Fruit fly (Drosophila melanogaster): ENCODE measurements around the gene CG18675.

Gene CG18675

DNA sequence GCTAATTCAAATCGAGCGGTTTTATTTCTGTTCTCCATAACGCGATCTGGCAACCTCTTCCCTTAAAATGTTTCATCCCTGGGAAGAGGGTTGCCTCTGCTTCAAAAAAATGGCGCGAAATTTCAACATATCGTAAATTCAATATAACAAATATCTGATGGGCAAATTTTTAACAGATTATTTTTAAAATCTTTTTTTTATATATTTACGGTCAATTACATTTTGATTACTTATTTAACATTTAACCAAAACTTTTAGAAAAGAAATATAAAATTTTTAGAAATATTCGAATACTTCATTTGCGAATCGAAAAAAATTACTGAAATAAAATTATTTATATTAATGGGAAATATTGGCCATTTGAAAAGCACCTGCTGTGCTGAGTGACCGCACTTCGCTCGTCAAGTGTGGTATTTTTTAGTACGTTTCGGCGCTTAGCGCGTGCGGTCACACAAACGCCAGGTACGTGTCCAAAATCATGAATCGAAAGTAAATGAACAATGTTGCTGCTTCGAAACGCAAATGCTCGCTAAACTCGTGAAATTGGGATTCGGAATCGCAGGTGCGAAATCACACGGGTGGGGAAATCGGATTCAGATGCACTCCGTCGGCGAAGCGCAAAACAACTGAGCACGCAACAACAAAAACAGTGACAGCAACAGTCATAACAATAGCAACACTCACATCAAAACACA is 3.6 kb upstream of the CG18675 start, which contains the start of gene Ero1L:
Gene Ero1L (plus strand): TSS at position 448 of the 695 bp plus-strand sequence.
- TF ChIP-seq Smox (GFP tag; optimal IDR thresholded peaks at IDR 0.05): peak; percentile 39
- TF ChIP-seq pdm3 (GFP tag; optimal IDR thresholded peaks at IDR 0.05): peak; percentile 2
- TF ChIP-seq Eip78C (GFP tag): peak; percentile 49
- TF ChIP-seq CG31627 (GFP tag; optimal IDR thresholded peaks at IDR 0.05): peak; percentile 24
- TF ChIP-seq Blimp-1 (GFP tag; optimal IDR thresholded peaks at IDR 0.05): peak; percentile 37
- no peak for TF ChIP-seq CG6276 (GFP tag; optimal IDR thresholded peaks at IDR 0.05)
- TF ChIP-seq CG6163 (GFP tag; IDR thresholded peaks at IDR 0.05): 0 out of 3 replicates have a peak, but pooled peaks have one; percentile 14
- peak in 1 of 2 experiments; percentile 8 for TF ChIP-seq ss (GFP tag; optimal IDR thresholded peaks at IDR 0.05)
- TF ChIP-seq Eip75B (GFP tag; optimal IDR thresholded peaks at IDR 0.05): no peak
- TF ChIP-seq Met (GFP tag; optimal IDR thresholded peaks at IDR 0.05): peak; percentile 33
- no peak for TF ChIP-seq OdsH (GFP tag; optimal IDR thresholded peaks at IDR 0.05)
- peak; percentile 25 for TF ChIP-seq vri (GFP tag; optimal IDR thresholded peaks at IDR 0.05)
- TF ChIP-seq CG6854 (GFP tag; optimal IDR thresholded peaks at IDR 0.05): peak; percentile 51
- peak; percentile 45; the same call in 2 of the 3 replicates for TF ChIP-seq eg (GFP tag; IDR thresholded peaks at IDR 0.05)
- TF ChIP-seq CG3032 (tag; optimal IDR thresholded peaks at IDR 0.05): peak; percentile 47
- no peak for TF ChIP-seq CG16779 (tag; optimal IDR thresholded peaks at IDR 0.05)
- peak; percentile 38 for TF ChIP-seq Ets96B (tag; optimal IDR thresholded peaks at IDR 0.05)
- 0 out of 2 replicates have a peak, but pooled peaks have one; percentile 9 for TF ChIP-seq Gug (GFP tag; IDR thresholded peaks at IDR 0.05)
- TF ChIP-seq Hr4 (GFP tag; optimal IDR thresholded peaks at IDR 0.05): no peak
- no peak for TF ChIP-seq CG9139 (GFP tag; optimal IDR thresholded peaks at IDR 0.05)
- TF ChIP-seq dac (GFP tag; optimal IDR thresholded peaks at IDR 0.05): no peak
- TF ChIP-seq cyc (GFP tag; optimal IDR thresholded peaks at IDR 0.05): peak; percentile 41
- peak; percentile 18 for TF ChIP-seq Sox14 (GFP tag; optimal IDR thresholded peaks at IDR 0.05)
- TF ChIP-seq svp (GFP tag): peak; percentile 80
- TF ChIP-seq CG8319 (GFP tag; optimal IDR thresholded peaks at IDR 0.05): no peak
- TF ChIP-seq esn (GFP tag; optimal IDR thresholded peaks at IDR 0.05): peak; percentile 37
- no peak for TF ChIP-seq CG11294 (GFP tag; IDR thresholded peaks at IDR 0.05)
- TF ChIP-seq dsx (GFP tag; optimal IDR thresholded peaks at IDR 0.05; ENCODE audit: poor library complexity, severe bottlenecking): peak; percentile 76
- peak; percentile 4 for TF ChIP-seq Hr39 (GFP tag; optimal IDR thresholded peaks at IDR 0.05)
- peak; percentile 13 for TF ChIP-seq net (GFP tag; optimal IDR thresholded peaks at IDR 0.05)

DNA sequence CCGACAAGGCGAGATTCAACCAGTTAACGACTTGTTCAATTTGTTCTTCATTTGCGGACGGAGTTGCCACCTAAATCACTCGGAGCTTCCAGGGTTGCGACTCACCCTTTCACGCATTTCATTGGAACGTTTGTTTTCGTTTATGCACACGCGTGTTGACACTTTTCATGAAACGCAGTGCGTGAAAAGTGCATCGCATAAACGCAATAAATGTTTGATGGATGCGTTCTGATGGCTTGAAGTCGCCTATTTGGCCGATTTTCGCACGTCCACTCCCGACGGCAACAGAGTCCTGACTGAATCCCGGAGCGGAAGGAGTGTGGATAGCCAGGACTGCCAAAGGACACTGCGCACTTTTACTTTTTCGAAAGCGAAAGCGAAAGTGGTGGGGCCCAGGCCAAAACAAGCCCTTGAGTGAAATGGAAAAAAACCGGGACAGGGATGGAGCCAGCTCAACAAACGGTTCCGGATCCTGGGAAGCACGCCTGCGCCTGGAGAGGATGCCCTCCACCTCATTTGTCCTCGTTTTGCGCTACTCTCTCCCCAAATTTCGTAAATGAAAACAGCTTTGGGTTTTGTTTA is 4.4 kb downstream of the CG18675 start, which contains the start of gene Teh4:
Gene Teh4 (minus strand): TSS at position 290 of the 582 bp plus-strand sequence.
- peak; percentile 44 for TF ChIP-seq CG9139 (GFP tag; optimal IDR thresholded peaks at IDR 0.05)
- TF ChIP-seq CG6808 (GFP tag; optimal IDR thresholded peaks at IDR 0.05): peak; percentile 61
- 0 out of 3 replicates have a peak, but pooled peaks have one; percentile 34 for TF ChIP-seq eg (GFP tag; IDR thresholded peaks at IDR 0.05)
- TF ChIP-seq ss (GFP tag; optimal IDR thresholded peaks at IDR 0.05): peak in 1 of 2 experiments; percentile 72
- TF ChIP-seq Ets96B (tag; optimal IDR thresholded peaks at IDR 0.05): peak; percentile 50
- TF ChIP-seq CG11762 (GFP tag; optimal IDR thresholded peaks at IDR 0.05; ENCODE audit: insufficient read depth): no peak
- peak; percentile 45 for TF ChIP-seq spab (GFP tag; optimal IDR thresholded peaks at IDR 0.05)
- peak in 1 of 2 experiments; percentile 25 for TF ChIP-seq salr (GFP tag; optimal IDR thresholded peaks at IDR 0.05)
- peak; percentile 38 for TF ChIP-seq CG1621 (tag; optimal IDR thresholded peaks at IDR 0.05)
- TF ChIP-seq CG7368 (GFP tag; optimal IDR thresholded peaks at IDR 0.05): no peak
- TF ChIP-seq svp (GFP tag): peak; percentile 46
- TF ChIP-seq CG8119 (GFP tag; IDR thresholded peaks at IDR 0.05): 0 out of 3 replicates have a peak, but pooled peaks have one; percentile 21
- peak; percentile 24 for TF ChIP-seq fd59A (GFP tag; optimal IDR thresholded peaks at IDR 0.05)
- TF ChIP-seq net (GFP tag; optimal IDR thresholded peaks at IDR 0.05): peak; percentile 5
- TF ChIP-seq CG3919 (GFP tag; optimal IDR thresholded peaks at IDR 0.05): no peak
